Fruit fly (Drosophila melanogaster): ENCODE results near the gene RpS21.
A peak's percentile ranks its signal among the peaks of the same experiment; 100 is the strongest.

Gene RpS21

dm6 chr2L:2884683-2885502, 29.0 kb downstream of the RpS21 start (continued):
- no peak for TF ChIP-seq zen (tag; optimal IDR thresholded peaks at IDR 0.05)
- no peak for TF ChIP-seq en (GFP tag; optimal IDR thresholded peaks at IDR 0.05)
- TF ChIP-seq z (GFP tag; IDR thresholded peaks at IDR 0.05) = 0 out of 3 replicates have a peak, but pooled peaks have one; percentile 25
- TF ChIP-seq nau (GFP tag; optimal IDR thresholded peaks at IDR 0.05) = peak; percentile 43
- no peak for TF ChIP-seq CG3838 (GFP tag; optimal IDR thresholded peaks at IDR 0.05)
- TF ChIP-seq Hr39 (optimal IDR thresholded peaks at IDR 0.05) = no peak
- peak; percentile 77 for TF ChIP-seq klu (GFP tag; IDR thresholded peaks at IDR 0.05)
- no peak for TF ChIP-seq cato (GFP tag; optimal IDR thresholded peaks at IDR 0.05; ENCODE audit: borderline replicate concordance)
- no peak for TF ChIP-seq CG1602 (GFP tag; optimal IDR thresholded peaks at IDR 0.05)
- TF ChIP-seq CG1647 (GFP tag; optimal IDR thresholded peaks at IDR 0.05) = peak; percentile 8
- peak; percentile 47 for TF ChIP-seq repo (GFP tag; optimal IDR thresholded peaks at IDR 0.05)
- TF ChIP-seq Blimp-1 (GFP tag; optimal IDR thresholded peaks at IDR 0.05) = no peak
- TF ChIP-seq CG12391 (tag; optimal IDR thresholded peaks at IDR 0.05) = no peak
- no peak for TF ChIP-seq NC2β (GFP tag; optimal IDR thresholded peaks at IDR 0.05)
- peak; percentile 87 for TF ChIP-seq B-H2 (GFP tag; optimal IDR thresholded peaks at IDR 0.05)
- TF ChIP-seq hbn (GFP tag; IDR thresholded peaks at IDR 0.05; ENCODE audit: partially characterized antibody) = peak; percentile 24; the same call in 1 of the 2 replicates
- TF ChIP-seq HmgD (GFP tag; optimal IDR thresholded peaks at IDR 0.05) = no peak
- no peak for TF ChIP-seq Camta (GFP tag; optimal IDR thresholded peaks at IDR 0.05)
- TF ChIP-seq CG17361 (GFP tag; IDR thresholded peaks at IDR 0.05) = peak; percentile 72; the same call in 1 of the 3 replicates
- peak; percentile 63 for TF ChIP-seq Mad (GFP tag; optimal IDR thresholded peaks at IDR 0.05)
- TF ChIP-seq CG10654 (GFP tag; optimal IDR thresholded peaks at IDR 0.05) = no peak
- TF ChIP-seq Asciz (GFP tag; optimal IDR thresholded peaks at IDR 0.05) = no peak
- TF ChIP-seq Nf-YB (GFP tag; optimal IDR thresholded peaks at IDR 0.05) = no peak
- peak; percentile 69 for TF ChIP-seq CG14441 (GFP tag; IDR thresholded peaks at IDR 0.05)
- no peak for TF ChIP-seq Sry-δ (GFP tag; optimal IDR thresholded peaks at IDR 0.05)
- peak; percentile 55; the same call in 1 of the 2 replicates for TF ChIP-seq CG11247 (GFP tag; IDR thresholded peaks at IDR 0.05)
- TF ChIP-seq schlank (tag; optimal IDR thresholded peaks at IDR 0.05) = no peak
- TF ChIP-seq CG3847 (GFP tag; IDR thresholded peaks at IDR 0.05) = peak; percentile 70
- no peak for TF ChIP-seq toy (GFP tag; IDR thresholded peaks at IDR 0.05)
- peak; percentile 81 for TF ChIP-seq CG11456 (GFP tag; IDR thresholded peaks at IDR 0.05)
- peak; percentile 14 for TF ChIP-seq CG17359 (tag; optimal IDR thresholded peaks at IDR 0.05)
- TF ChIP-seq CG2678 (tag; optimal IDR thresholded peaks at IDR 0.05) = peak; percentile 44
- TF ChIP-seq GATAe (GFP tag; conservative IDR thresholded peaks at IDR 0.05) = peak; percentile 73
- no peak for TF ChIP-seq CkIIα-i1 (GFP tag; IDR thresholded peaks at IDR 0.05)
- peak; percentile 31 for TF ChIP-seq CG2116 (GFP tag; optimal IDR thresholded peaks at IDR 0.05)
- TF ChIP-seq lab (GFP tag; optimal IDR thresholded peaks at IDR 0.05) = peak; percentile 60
- TF ChIP-seq knrl (GFP tag; IDR thresholded peaks at IDR 0.05; ENCODE audit: partially characterized antibody) = no peak
- no peak for TF ChIP-seq unpg (GFP tag; optimal IDR thresholded peaks at IDR 0.05)
- no peak for TF ChIP-seq peb (GFP tag; IDR thresholded peaks at IDR 0.05)
- peak; percentile 30 for TF ChIP-seq CG7839 (tag; optimal IDR thresholded peaks at IDR 0.05)
- TF ChIP-seq dan (GFP tag; IDR thresholded peaks at IDR 0.05) = no peak
- no peak for TF ChIP-seq BtbVII (GFP tag; optimal IDR thresholded peaks at IDR 0.05)
- no peak for TF ChIP-seq Dad (GFP tag; optimal IDR thresholded peaks at IDR 0.05)
- TF ChIP-seq dati (GFP tag; IDR thresholded peaks at IDR 0.05) = no peak
- TF ChIP-seq zen2 (GFP tag; IDR thresholded peaks at IDR 0.05; ENCODE audit: partially characterized antibody) = no peak; the same call in 2 of the 3 replicates
- TF ChIP-seq CTCF (GFP tag; optimal IDR thresholded peaks at IDR 0.05) = peak; percentile 67
- TF ChIP-seq CG17568 (GFP tag; optimal IDR thresholded peaks at IDR 0.05) = no peak
- peak; percentile 20 for TF ChIP-seq run (tag; optimal IDR thresholded peaks at IDR 0.05)
- TF ChIP-seq CG3407 (GFP tag; optimal IDR thresholded peaks at IDR 0.05) = no peak
- TF ChIP-seq CG12219 (GFP tag; optimal IDR thresholded peaks at IDR 0.05) = peak; percentile 5

Data from whole organism, embryonic.